Worm (Caenorhabditis elegans): ENCODE results near the gene W01D2.3.

DNA sequence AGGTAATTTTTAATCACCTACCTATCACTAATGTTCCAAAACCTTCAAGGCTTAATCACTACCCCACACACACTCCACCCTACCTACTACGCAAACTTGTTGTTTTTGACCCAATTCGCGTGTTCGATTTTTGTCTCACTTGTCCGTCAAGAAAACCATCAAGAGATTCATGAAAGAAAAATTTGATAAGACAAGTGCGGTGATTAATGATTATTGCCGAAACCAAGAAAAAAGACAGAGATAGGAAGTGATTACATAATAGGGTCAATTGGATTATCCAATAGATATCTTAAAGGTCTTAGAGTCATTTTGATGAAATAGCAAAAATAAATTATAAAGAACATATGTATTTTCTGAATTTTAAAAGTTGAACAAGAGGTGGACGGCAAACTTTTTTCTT is 40.1 kb upstream of the W01D2.3 start:
- TF ChIP-seq sem-2 (GFP tag; optimal IDR thresholded peaks at IDR 0.05): no peak
- TF ChIP-seq nhr-12 (tag; optimal IDR thresholded peaks at IDR 0.05): no peak
- no peak for TF ChIP-seq snpc-4 (tag; optimal IDR thresholded peaks at IDR 0.05)
- no peak for TF ChIP-seq blmp-1 (tag; optimal IDR thresholded peaks at IDR 0.05)
- no peak for TF ChIP-seq ham-2 (GFP tag; optimal IDR thresholded peaks at IDR 0.05)
- TF ChIP-seq nhr-28 (tag; optimal IDR thresholded peaks at IDR 0.05): no peak
- TF ChIP-seq zip-8 (tag; optimal IDR thresholded peaks at IDR 0.05): no peak
- TF ChIP-seq elt-3 (tag; optimal IDR thresholded peaks at IDR 0.05): no peak
- TF ChIP-seq unc-62 (GFP tag; optimal IDR thresholded peaks at IDR 0.05): no peak
- no peak for TF ChIP-seq ztf-11 (tag; optimal IDR thresholded peaks at IDR 0.05)
